Worm (Caenorhabditis elegans): ENCODE results near the gene W04H10.1.

Gene W04H10.1

ce11 chrII:578803-579202 lies 30.1 kb upstream of the W04H10.1 start:
- TF ChIP-seq nhr-237 (tag; optimal IDR thresholded peaks at IDR 0.05) (no peak), nhr-77 (tag; optimal IDR thresholded peaks at IDR 0.05) (no peak), nhr-12 (tag; optimal IDR thresholded peaks at IDR 0.05) (no peak), nhr-11 (tag; optimal IDR thresholded peaks at IDR 0.05) (no peak), lin-11 (tag; optimal IDR thresholded peaks at IDR 0.05) (no peak), nhr-10 (tag; optimal IDR thresholded peaks at IDR 0.05) (no peak), nhr-6 (tag; optimal IDR thresholded peaks at IDR 0.05) (no peak), sma-3 (GFP tag; optimal IDR thresholded peaks at IDR 0.05) (no peak), lin-13 (GFP tag; optimal IDR thresholded peaks at IDR 0.05) (no peak), nhr-129 (tag; optimal IDR thresholded peaks at IDR 0.05) (no peak), peb-1 (tag; optimal IDR thresholded peaks at IDR 0.05) (no peak), C34F6.9 (tag; optimal IDR thresholded peaks at IDR 0.05) (no peak), ztf-4 (tag; optimal IDR thresholded peaks at IDR 0.05) (no peak), unc-55 (GFP tag; optimal IDR thresholded peaks at IDR 0.05) (no peak), ceh-16 (tag; optimal IDR thresholded peaks at IDR 0.05) (no peak), blmp-1 (tag; optimal IDR thresholded peaks at IDR 0.05; ENCODE audit: insufficient read depth) (no peak), ztf-1 (GFP tag; conservative IDR thresholded peaks at IDR 0.05) (no peak), skn-1 (tag; optimal IDR thresholded peaks at IDR 0.05) (no peak), elt-3 (tag; optimal IDR thresholded peaks at IDR 0.05) (no peak)

ce11 chrII:580189-580643 lies 28.6 kb upstream of the W04H10.1 start, which contains the start of the genes cdc-37 and W08F4.3:
TSS of gene cdc-37 (minus strand) at chrII:580593.
TSS of gene W08F4.3 (plus strand) at chrII:580602.
- TF ChIP-seq lsy-2 (tag; optimal IDR thresholded peaks at IDR 0.05) (peak in 1 of 2 experiments; percentile 10), Y55F3AM.14 (GFP tag; optimal IDR thresholded peaks at IDR 0.05) (no peak), unc-55 (GFP tag; optimal IDR thresholded peaks at IDR 0.05) (peak; percentile 20), C34F6.9 (tag; optimal IDR thresholded peaks at IDR 0.05) (peak; percentile 19), nhr-12 (tag; optimal IDR thresholded peaks at IDR 0.05) (no peak), sma-9 (GFP tag; optimal IDR thresholded peaks at IDR 0.05) (no peak), sma-9 (tag; optimal IDR thresholded peaks at IDR 0.05) (no peak), ztf-4 (tag; optimal IDR thresholded peaks at IDR 0.05) (no peak), gmeb-1 (tag; optimal IDR thresholded peaks at IDR 0.05) (peak; percentile 23), nhr-129 (tag; optimal IDR thresholded peaks at IDR 0.05) (peak; percentile 14), zag-1 (tag; optimal IDR thresholded peaks at IDR 0.05) (no peak)

ce11 chrII:581983-582382 lies 26.9 kb upstream of the W04H10.1 start:
- TF ChIP-seq unc-55 (GFP tag; optimal IDR thresholded peaks at IDR 0.05) (no peak), nhr-77 (tag; optimal IDR thresholded peaks at IDR 0.05) (no peak), lin-11 (tag; optimal IDR thresholded peaks at IDR 0.05) (no peak), nhr-11 (tag; optimal IDR thresholded peaks at IDR 0.05) (no peak), ama-1 (optimal IDR thresholded peaks at IDR 0.05) (no peak), nhr-23 (tag; optimal IDR thresholded peaks at IDR 0.05) (no peak), alr-1 (tag; optimal IDR thresholded peaks at IDR 0.05) (no peak), nhr-237 (tag; optimal IDR thresholded peaks at IDR 0.05) (no peak), mbf-1 (tag; optimal IDR thresholded peaks at IDR 0.05) (no peak), sem-4 (tag; optimal IDR thresholded peaks at IDR 0.05) (no peak), zag-1 (tag; optimal IDR thresholded peaks at IDR 0.05) (no peak), nhr-6 (tag; optimal IDR thresholded peaks at IDR 0.05) (no peak), ceh-16 (tag; optimal IDR thresholded peaks at IDR 0.05) (no peak), gmeb-1 (tag; optimal IDR thresholded peaks at IDR 0.05) (no peak), Y55F3AM.14 (GFP tag; optimal IDR thresholded peaks at IDR 0.05) (no peak), ztf-11 (tag; optimal IDR thresholded peaks at IDR 0.05) (no peak), lsy-2 (tag; optimal IDR thresholded peaks at IDR 0.05) (no peak), elt-1 (tag; optimal IDR thresholded peaks at IDR 0.05) (no peak), ZK546.5 (tag; optimal IDR thresholded peaks at IDR 0.05) (no peak)

ce11 chrII:582649-583048 lies 26.2 kb upstream of the W04H10.1 start, which contains the start of gene fbxb-14:
TSS of gene fbxb-14 (minus strand) at chrII:582749.
- no peak for TF ChIP-seq ztf-4 (tag; optimal IDR thresholded peaks at IDR 0.05)
- no peak for TF ChIP-seq nhr-129 (tag; optimal IDR thresholded peaks at IDR 0.05)

DNA sequence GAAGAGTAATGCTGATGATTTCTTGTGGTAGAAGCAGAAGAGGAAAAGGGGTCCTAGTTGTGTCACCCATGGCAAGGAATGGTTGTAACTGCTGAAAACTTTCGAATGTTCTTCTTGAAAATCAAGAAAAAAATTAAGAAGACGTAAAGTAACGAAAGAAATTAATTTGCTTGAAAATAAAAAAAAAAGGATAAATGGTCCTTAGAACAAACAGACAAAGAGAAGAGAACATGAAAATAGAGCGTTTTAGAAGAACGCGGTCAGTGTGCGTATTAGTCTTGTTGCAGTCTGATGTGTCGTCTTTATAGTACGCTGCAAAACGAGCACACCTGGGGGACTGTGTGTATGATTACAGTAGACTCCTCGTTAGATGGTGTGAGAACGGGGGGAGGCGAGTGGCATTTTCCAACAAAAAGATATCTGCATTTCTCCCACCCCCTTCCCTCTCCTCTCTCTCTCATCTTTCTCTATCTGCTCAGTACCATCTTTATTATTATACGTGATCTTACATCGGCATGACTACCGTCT lies 24.5 kb upstream of the W04H10.1 start, which contains the start of the genes W08F4.12 and W08F4.13:
TSS of gene W08F4.12 (minus strand) at position 101 of the 528 bp plus-strand sequence.
TSS of gene W08F4.13 (plus strand) at position 478 of the 528 bp plus-strand sequence.
- no peak for TF ChIP-seq mbf-1 (tag; optimal IDR thresholded peaks at IDR 0.05)
- TF ChIP-seq lin-11 (tag; optimal IDR thresholded peaks at IDR 0.05): no peak
- no peak for TF ChIP-seq sem-4 (tag; optimal IDR thresholded peaks at IDR 0.05)
- no peak for TF ChIP-seq nhr-21 (tag; optimal IDR thresholded peaks at IDR 0.05)
- TF ChIP-seq dmd-4 (tag; optimal IDR thresholded peaks at IDR 0.05): no peak
- TF ChIP-seq skn-1 (tag; optimal IDR thresholded peaks at IDR 0.05): no peak
- TF ChIP-seq nhr-6 (tag; optimal IDR thresholded peaks at IDR 0.05): no peak
- TF ChIP-seq nhr-129 (tag; optimal IDR thresholded peaks at IDR 0.05): no peak
- TF ChIP-seq nhr-77 (tag; optimal IDR thresholded peaks at IDR 0.05): no peak
- no peak for TF ChIP-seq elt-1 (tag; optimal IDR thresholded peaks at IDR 0.05)
